Worm (Caenorhabditis elegans): ENCODE data around the gene C47A4.3.

DNA sequence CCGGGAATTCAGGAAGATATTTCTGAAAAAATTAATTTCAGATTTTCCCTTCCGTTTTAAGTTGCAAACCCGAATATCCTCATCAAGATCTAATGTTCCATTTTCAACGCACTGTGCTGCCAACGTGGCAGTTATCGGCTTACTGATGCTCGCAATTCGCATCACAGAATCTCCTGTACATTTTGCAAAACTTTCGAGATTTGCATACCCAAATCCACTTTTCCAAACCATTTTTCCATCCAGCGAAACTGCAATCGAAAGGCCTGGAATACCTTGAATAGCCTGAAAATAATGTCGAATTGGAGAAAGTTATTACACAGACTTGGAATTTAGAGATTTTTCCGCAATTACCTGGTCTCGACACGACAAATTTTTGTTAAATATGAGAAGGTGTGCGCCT is 42.6 kb upstream of the C47A4.3 start:
- TF ChIP-seq nhr-28 (tag; optimal IDR thresholded peaks at IDR 0.05) (no peak), ztf-11 (tag; optimal IDR thresholded peaks at IDR 0.05) (no peak), unc-39 (tag; optimal IDR thresholded peaks at IDR 0.05) (no peak), nhr-76 (tag; optimal IDR thresholded peaks at IDR 0.05) (no peak), elt-3 (tag; optimal IDR thresholded peaks at IDR 0.05) (no peak), mep-1 (tag; optimal IDR thresholded peaks at IDR 0.05) (no peak), lin-13 (tag; optimal IDR thresholded peaks at IDR 0.05) (no peak), unc-62 (GFP tag; optimal IDR thresholded peaks at IDR 0.05) (no peak), ceh-83 (GFP tag; optimal IDR thresholded peaks at IDR 0.05) (no peak), nhr-237 (tag; optimal IDR thresholded peaks at IDR 0.05) (no peak)

Data from whole organism, mixed stage, embryonic.